Worm (Caenorhabditis elegans): ENCODE data around the gene nkat-1.
A peak's percentile ranks its signal among the peaks of the same experiment; 100 is the strongest.

Gene nkat-1

ce11 chrX:14169569-14170031, 29.7 kb upstream of the nkat-1 start, which contains the start of gene sym-4 (continued):
- TF ChIP-seq madf-6 (GFP tag; IDR thresholded peaks at IDR 0.05) (no peak), lsl-1 (GFP tag; optimal IDR thresholded peaks at IDR 0.05) (no peak), egl-18 (GFP tag; IDR thresholded peaks at IDR 0.05) (no peak), rcor-1 (GFP tag; IDR thresholded peaks at IDR 0.05) (peak; percentile 54), egl-44 (GFP tag; IDR thresholded peaks at IDR 0.05) (peak; percentile 85; the same call in 1 of the 2 replicates), Y67H2A.10 (GFP tag; conservative IDR thresholded peaks at IDR 0.05) (peak; percentile 73; the same call in 1 of the 2 replicates), ztf-25 (GFP tag; IDR thresholded peaks at IDR 0.05) (no peak), C17E4.6 (GFP tag; IDR thresholded peaks at IDR 0.05) (no peak), madf-10 (tag; optimal IDR thresholded peaks at IDR 0.05) (peak; percentile 87), hsf-1 (GFP tag; IDR thresholded peaks at IDR 0.05) (no peak), sdz-38 (tag; optimal IDR thresholded peaks at IDR 0.05) (no peak), B0261.1 (tag; optimal IDR thresholded peaks at IDR 0.05) (peak; percentile 30), F39B2.1 (GFP tag; IDR thresholded peaks at IDR 0.05) (no peak), T07F8.4 (tag; optimal IDR thresholded peaks at IDR 0.05) (no peak), die-1 (tag; optimal IDR thresholded peaks at IDR 0.05) (peak; percentile 59), nhr-179 (tag; optimal IDR thresholded peaks at IDR 0.05) (no peak), ama-1 (optimal IDR thresholded peaks at IDR 0.05) (no peak), ama-1 (GFP tag; optimal IDR thresholded peaks at IDR 0.05) (no peak), attf-6 (GFP tag; IDR thresholded peaks at IDR 0.05) (no peak), F23B12.7 (tag; optimal IDR thresholded peaks at IDR 0.05; ENCODE audit: insufficient read depth) (peak; percentile 63), lin-35 (GFP tag; optimal IDR thresholded peaks at IDR 0.05) (peak in 1 of 3 experiments; percentile 77), ztf-6 (GFP tag; IDR thresholded peaks at IDR 0.05) (no peak), hlh-26 (GFP tag; conservative IDR thresholded peaks at IDR 0.05) (no peak), zfh-2 (GFP tag; conservative IDR thresholded peaks at IDR 0.05) (peak; percentile 89), hmg-1.2 (GFP tag; IDR thresholded peaks at IDR 0.05) (peak; percentile 91), nhr-80 (tag; optimal IDR thresholded peaks at IDR 0.05) (peak; percentile 100), nfyb-1 (GFP tag; IDR thresholded peaks at IDR 0.05) (peak; percentile 86; the same call in 1 of the 2 replicates), sptf-2 (GFP tag; optimal IDR thresholded peaks at IDR 0.05) (peak; percentile 63), ztf-26 (tag; optimal IDR thresholded peaks at IDR 0.05) (peak; percentile 89), rec-8 (tag; optimal IDR thresholded peaks at IDR 0.05) (no peak), aptf-2 (GFP tag; conservative IDR thresholded peaks at IDR 0.05) (no peak), hmg-20 (GFP tag; IDR thresholded peaks at IDR 0.05) (no peak), snpc-1.3 (tag; optimal IDR thresholded peaks at IDR 0.05; ENCODE audit: insufficient read depth) (no peak), lin-26 (GFP tag; IDR thresholded peaks at IDR 0.05) (peak; percentile 82), Y53F4B.3 (GFP tag; IDR thresholded peaks at IDR 0.05) (no peak), akir-1 (GFP tag; optimal IDR thresholded peaks at IDR 0.05) (peak; percentile 30), nhr-120 (GFP tag; IDR thresholded peaks at IDR 0.05) (no peak), F57C9.4 (tag; optimal IDR thresholded peaks at IDR 0.05) (no peak), him-1 (tag; optimal IDR thresholded peaks at IDR 0.05) (no peak), Y95B8A.8 (GFP tag; IDR thresholded peaks at IDR 0.05) (no peak), athp-1 (tag; optimal IDR thresholded peaks at IDR 0.05) (peak; percentile 82), K11D2.4 (GFP tag; IDR thresholded peaks at IDR 0.05) (peak; percentile 84), hlh-12 (tag; optimal IDR thresholded peaks at IDR 0.05) (no peak), gei-17 (GFP tag; optimal IDR thresholded peaks at IDR 0.05) (peak; percentile 64), lag-1 (GFP tag; IDR thresholded peaks at IDR 0.05) (no peak), Y56A3A.18 (GFP tag; IDR thresholded peaks at IDR 0.05) (0 out of 2 replicates have a peak, but pooled peaks have one; percentile 31), chd-7 (tag; optimal IDR thresholded peaks at IDR 0.05) (peak; percentile 77), pha-4 (tag; optimal IDR thresholded peaks at IDR 0.05) (peak; percentile 68), ets-4 (GFP tag; optimal IDR thresholded peaks at IDR 0.05) (peak; percentile 98)

Measured in whole organism, young adult.